Worm (Caenorhabditis elegans) whole organism, L3 larva: ENCODE measurements around the gene nhr-46.

ENCODE experiments used
- aly-2 ChIP-seq: fragments of 150-350 bp; optimal IDR thresholded peaks from 2 replicates; lab custom pipeline; 2014; ENCODE audit warnings: missing biosample characterization, missing genetic modification characterization
- ama-1 ChIP-seq: fragments of 150-350 bp; optimal IDR thresholded peaks from 2 replicates; lab custom pipeline; 2018
- ceh-28 ChIP-seq: fragments of 150-350 bp; optimal IDR thresholded peaks from 2 replicates; lab custom pipeline; 2014; ENCODE audit warnings: missing biosample characterization, missing genetic modification reagents, missing genetic modification characterization
- ceh-82 ChIP-seq: fragments of 150-350 bp; optimal IDR thresholded peaks from 2 replicates; lab custom pipeline; 2014; ENCODE audit warnings: missing biosample characterization, missing genetic modification characterization
- ceh-9 ChIP-seq: sonication (generic microtip); optimal IDR thresholded peaks from 2 replicates; lab custom pipeline; 2018; ENCODE audit warnings: missing biosample characterization, missing genetic modification characterization
- egl-5 ChIP-seq: fragments of 150-350 bp; optimal IDR thresholded peaks from 2 replicates; lab custom pipeline; 2017; ENCODE audit warnings: missing biosample characterization, missing genetic modification reagents, missing genetic modification characterization, inconsistent platforms
- nhr-11 ChIP-seq: fragments of 150-350 bp; optimal IDR thresholded peaks from 2 replicates; lab custom pipeline; 2014; ENCODE audit warnings: missing biosample characterization, missing genetic modification characterization
- nhr-25 ChIP-seq: sonication (generic microtip); optimal IDR thresholded peaks from 2 replicates; lab custom pipeline; 2017; ENCODE audit warnings: missing biosample characterization, missing genetic modification characterization
- nhr-28 ChIP-seq: fragments of 150-350 bp; optimal IDR thresholded peaks from 2 replicates; lab custom pipeline; 2014; ENCODE audit warnings: missing biosample characterization, missing genetic modification characterization
- nhr-76 ChIP-seq: fragments of 150-350 bp; sonication (generic microtip); optimal IDR thresholded peaks from 5 replicates; lab custom pipeline; 2014; ENCODE audit warnings: missing biosample characterization, missing genetic modification characterization
- pqm-1 ChIP-seq: fragments of 150-350 bp; optimal IDR thresholded peaks from 2 replicates; lab custom pipeline; 2017; ENCODE audit warnings: missing biosample characterization, missing genetic modification characterization, inconsistent platforms
- unc-39 ChIP-seq: sonication (generic microtip); optimal IDR thresholded peaks from 4 replicates; lab custom pipeline; 2017; ENCODE audit warnings: missing biosample characterization, missing genetic modification characterization
- unc-62 ChIP-seq: fragments of 150-350 bp; sonication (generic microtip); optimal IDR thresholded peaks from 4 replicates; lab custom pipeline; 2014; ENCODE audit warnings: missing biosample characterization, missing genetic modification reagents, missing genetic modification characterization
- zag-1 ChIP-seq: fragments of 150-350 bp; optimal IDR thresholded peaks from 2 replicates; lab custom pipeline; 2014; ENCODE audit warnings: missing biosample characterization, missing genetic modification characterization

- TF ChIP-seq unc-39, result no peak
- no peak for TF ChIP-seq ceh-9
- TF ChIP-seq nhr-28 (tag; lab: Kevin White, UChicago), result no peak
- TF ChIP-seq ama-1 (lab: Kevin White, UChicago), result no peak
- no peak for TF ChIP-seq nhr-25
- no peak for TF ChIP-seq unc-62
- TF ChIP-seq nhr-11 (tag; lab: Kevin White, UChicago), result no peak
- no peak for TF ChIP-seq zag-1 (tag; lab: Kevin White, UChicago)
- no peak for TF ChIP-seq pqm-1 (tag; lab: Kevin White, UChicago)
- TF ChIP-seq ceh-82, result no peak
- no peak for TF ChIP-seq ceh-28 (tag; lab: Kevin White, UChicago)
- no peak for TF ChIP-seq aly-2 (tag; lab: Kevin White, UChicago)
- TF ChIP-seq nhr-76, result no peak
- TF ChIP-seq egl-5 (tag; lab: Kevin White, UChicago), result no peak
Observed at ce11 chrIV:5790993-5791392, 33.3 kb upstream of the nhr-46 start, which contains the start of gene C31H1.2.
